Worm (Caenorhabditis elegans) whole organism, L4/young adult: ENCODE data around the gene bath-31.

Experiments
- W03F9.2 ChIP-seq: fragments of 150-350 bp; optimal IDR thresholded peaks from 2 replicates; lab custom pipeline; 2014; ENCODE audit warnings: missing biosample characterization, missing genetic modification characterization
- dao-5 ChIP-seq: sonication (generic microtip); optimal IDR thresholded peaks from 2 replicates; lab custom pipeline; 2016; ENCODE audit warnings: missing genotype, missing genetic modification characterization, moderate library complexity, missing compliant biosample characterization
- him-1 ChIP-seq: sonication (generic microtip); optimal IDR thresholded peaks from 2 replicates; lab custom pipeline; 2016; ENCODE audit warnings: missing genotype, missing genetic modification reagents, missing genetic modification characterization, missing compliant biosample characterization

- TF ChIP-seq dao-5 (tag; lab: Kevin White, UChicago) (no peak), him-1 (tag; lab: Kevin White, UChicago) (no peak), W03F9.2 (tag; lab: Kevin White, UChicago) (no peak)
Observed at ce11 chrII:3777802-3778201, 46.0 kb downstream of the bath-31 start.
